Worm (Caenorhabditis elegans) whole organism, mixed stage, embryonic: ENCODE measurements around the gene catp-4.

Experiments used
- ces-1 ChIP-seq: fragments of 150-350 bp; optimal IDR thresholded peaks from 2 replicates; lab custom pipeline; 2014; ENCODE audit warnings: missing biosample characterization, missing genetic modification reagents, missing genetic modification characterization
- elt-1 ChIP-seq: sonication (generic microtip); optimal IDR thresholded peaks from 2 replicates; lab custom pipeline; 2017; ENCODE audit warnings: missing genetic modification characterization, mild to moderate bottlenecking, missing compliant biosample characterization, antibody characterized with exemption, moderate library complexity, borderline replicate concordance; ENCODE audit not compliant: insufficient read depth
- nhr-12 ChIP-seq: fragments of 150-350 bp; optimal IDR thresholded peaks from 2 replicates; lab custom pipeline; 2014; ENCODE audit warnings: missing biosample characterization, missing genetic modification characterization
- nhr-237 ChIP-seq: fragments of 150-350 bp; optimal IDR thresholded peaks from 2 replicates; lab custom pipeline; 2014; ENCODE audit warnings: missing biosample characterization, missing genetic modification characterization
- nhr-28 ChIP-seq: fragments of 150-350 bp; optimal IDR thresholded peaks from 2 replicates; lab custom pipeline; 2014; ENCODE audit warnings: missing biosample characterization, missing genetic modification characterization
- nhr-76 ChIP-seq: sonication (generic microtip); optimal IDR thresholded peaks from 2 replicates; lab custom pipeline; 2017; ENCODE audit warnings: missing biosample characterization, missing genetic modification characterization
- unc-120 ChIP-seq: sonication (generic microtip); optimal IDR thresholded peaks from 2 replicates; lab custom pipeline; 2017; ENCODE audit warnings: missing genetic modification characterization, missing compliant biosample characterization; ENCODE audit not compliant: poor library complexity, severe bottlenecking
- unc-62 ChIP-seq: fragments of 150-350 bp; optimal IDR thresholded peaks from 2 replicates; lab custom pipeline; 2014; ENCODE audit warnings: missing biosample characterization, missing genetic modification reagents, missing genetic modification characterization

- TF ChIP-seq unc-62 (GFP tag; lab: Kevin White, UChicago) = no peak
- no peak for TF ChIP-seq elt-1 (tag; lab: Kevin White, UChicago)
- TF ChIP-seq nhr-12 (tag; lab: Kevin White, UChicago) = no peak
- no peak for TF ChIP-seq nhr-237 (tag; lab: Kevin White, UChicago)
- no peak for TF ChIP-seq ces-1 (GFP tag; lab: Kevin White, UChicago)
- TF ChIP-seq unc-120 (tag; lab: Kevin White, UChicago) = no peak
- no peak for TF ChIP-seq nhr-28 (tag; lab: Kevin White, UChicago)
- no peak for TF ChIP-seq nhr-76 (tag; lab: Kevin White, UChicago)
Measured at ce11 chrII:14598367-14598766, 5.0 kb downstream of the catp-4 start.
